Fruit fly (Drosophila melanogaster) whole organism, embryonic: Measurements from ENCODE around the gene CG43897.

Source experiments
- ATbp ChIP-seq: fragments of 200-800 bp; sonication (Bioruptor generic); optimal IDR thresholded peaks from 2 replicates; lab custom pipeline; 2017; ENCODE audit warnings: missing biosample characterization, mild to moderate bottlenecking, missing genetic modification characterization, missing genetic modification reagents
- Ada2b ChIP-seq: fragments of 200-800 bp; sonication (Bioruptor generic); IDR thresholded peaks from 2 replicates; pipeline ENCODE4 v1.3.6; 2022; ENCODE audit warnings: missing biosample characterization, missing genetic modification characterization
- Aef1 ChIP-seq: fragments of 200-800 bp; sonication (Bioruptor generic); IDR thresholded peaks from 3 replicates; pipeline ENCODE4 v1.3.6; 2022; ENCODE audit warnings: missing biosample characterization, missing genetic modification characterization
- CG12104 ChIP-seq: fragments of 200-800 bp; sonication (Bioruptor generic); optimal IDR thresholded peaks from 3 replicates; lab custom pipeline; 2016; ENCODE audit warnings: missing biosample characterization, missing genetic modification characterization
- CG12155 ChIP-seq: fragments of 200-800 bp; sonication (Bioruptor generic); optimal IDR thresholded peaks from 3 replicates; lab custom pipeline; 2016; ENCODE audit warnings: missing biosample characterization, missing genetic modification characterization
- CG12659 ChIP-seq: fragments of 200-800 bp; sonication (Bioruptor generic); optimal IDR thresholded peaks from 3 replicates; lab custom pipeline; 2017; ENCODE audit warnings: mild to moderate bottlenecking, missing biosample characterization, missing genetic modification reagents, missing genetic modification characterization
- CG13624 ChIP-seq: fragments of 200-800 bp; sonication (Bioruptor generic); optimal IDR thresholded peaks from 2 replicates; lab custom pipeline; 2016; ENCODE audit warnings: missing biosample characterization, missing genetic modification characterization
- CG14014 ChIP-seq: fragments of 200-800 bp; sonication (Bioruptor generic); IDR thresholded peaks from 2 replicates; pipeline ENCODE4 v1.3.6; 2022; ENCODE audit warnings: missing biosample characterization, missing genetic modification characterization
- CG14965 ChIP-seq: fragments of 200-800 bp; sonication (Bioruptor generic); optimal IDR thresholded peaks from 2 replicates; lab custom pipeline; 2016; ENCODE audit warnings: missing biosample characterization, missing genetic modification characterization, borderline replicate concordance
- CG15073 ChIP-seq: fragments of 200-800 bp; sonication (Bioruptor generic); optimal IDR thresholded peaks from 2 replicates; lab custom pipeline; 2016; ENCODE audit warnings: missing biosample characterization, missing genetic modification characterization
- CG2875 ChIP-seq: fragments of 200-800 bp; sonication (Bioruptor generic); optimal IDR thresholded peaks from 2 replicates; lab custom pipeline; 2017; ENCODE audit warnings: missing biosample characterization, mild to moderate bottlenecking, missing genetic modification characterization, missing genetic modification reagents
- CG4404 ChIP-seq: fragments of 200-800 bp; sonication (Bioruptor generic); IDR thresholded peaks from 2 replicates; pipeline ENCODE4 v1.3.6; 2022; ENCODE audit warnings: missing biosample characterization, missing genetic modification characterization
- CG4617 ChIP-seq: fragments of 200-800 bp; sonication (Bioruptor generic); optimal IDR thresholded peaks from 3 replicates; lab custom pipeline; 2016; ENCODE audit warnings: missing biosample characterization, missing genetic modification characterization, borderline replicate concordance
- CG6175 ChIP-seq: fragments of 200-800 bp; sonication (Bioruptor generic); IDR thresholded peaks from 3 replicates; pipeline ENCODE4 v1.3.6; 2022; ENCODE audit warnings: missing biosample characterization, missing genetic modification characterization
- CG6272 ChIP-seq: fragments of 200-800 bp; sonication (Bioruptor generic); IDR thresholded peaks from 2 replicates; pipeline ENCODE4 v1.3.6; 2022; ENCODE audit warnings: missing biosample characterization, missing genetic modification characterization
- CG6689 ChIP-seq: fragments of 200-800 bp; sonication (Bioruptor generic); IDR thresholded peaks from 2 replicates; pipeline ENCODE4 v1.3.6; 2022; ENCODE audit warnings: missing biosample characterization, missing genetic modification characterization
- CG6813 ChIP-seq: fragments of 200-800 bp; sonication (Bioruptor generic); optimal IDR thresholded peaks from 2 replicates; lab custom pipeline; 2017; ENCODE audit warnings: missing biosample characterization, missing genetic modification characterization, mild to moderate bottlenecking, moderate library complexity, missing genetic modification reagents
- CG6854 ChIP-seq: fragments of 200-800 bp; sonication (Bioruptor generic); optimal IDR thresholded peaks from 3 replicates; lab custom pipeline; 2017; ENCODE audit warnings: missing biosample characterization, mild to moderate bottlenecking, missing genetic modification characterization
- CG7786 ChIP-seq: fragments of 200-800 bp; sonication (Bioruptor generic); optimal IDR thresholded peaks from 2 replicates; lab custom pipeline; 2016; ENCODE audit warnings: missing biosample characterization, missing genetic modification characterization
- CG7963 ChIP-seq: fragments of 200-800 bp; sonication (Bioruptor generic); IDR thresholded peaks from 3 replicates; pipeline ENCODE4 v1.3.6; 2022; ENCODE audit warnings: missing biosample characterization, missing genetic modification characterization; ENCODE audit not compliant: partially characterized antibody
- CG9609 ChIP-seq: fragments of 200-800 bp; sonication (Bioruptor generic); optimal IDR thresholded peaks from 3 replicates; lab custom pipeline; 2016; ENCODE audit warnings: missing biosample characterization, missing genetic modification characterization
- Doc3 ChIP-seq: fragments of 200-800 bp; sonication (Bioruptor generic); IDR thresholded peaks from 3 replicates; pipeline ENCODE4 v1.3.6; 2022; ENCODE audit warnings: missing biosample characterization, missing genetic modification characterization; ENCODE audit not compliant: partially characterized antibody
- Gug ChIP-seq: fragments of 200-800 bp; sonication (Bioruptor generic); IDR thresholded peaks from 4 replicates; pipeline ENCODE4 v1.3.6; 2022; ENCODE audit warnings: missing biosample characterization, missing genetic modification characterization
- Hr39 ChIP-seq: fragments of >200 bp; optimal IDR thresholded peaks from 2 replicates; lab custom pipeline; 2017
- Hr51 ChIP-seq, 2 experiments: fragments of 200-800 bp; sonication (Bioruptor generic); optimal IDR thresholded peaks; 2 replicates in 1 of 2; 3 replicates in 1 of 2; lab custom pipeline; 2016 to 2018; ENCODE audit warnings: missing biosample characterization in 2 of 2, missing genetic modification characterization in 2 of 2, mild to moderate bottlenecking in 1 of 2, moderate library complexity in 1 of 2
- Hr78 ChIP-seq, 2 experiments: fragments of 200-800 bp in 1 of 2; fragments of >200 bp in 1 of 2; sonication (Bioruptor generic) in 1 of 2; optimal IDR thresholded peaks; 2 replicates each; lab custom pipeline; 2017 to 2019; ENCODE audit warnings: missing biosample characterization in 2 of 2, missing genetic modification characterization in 2 of 2, mild to moderate bottlenecking in 1 of 2, moderate library complexity in 1 of 2
- MESR4 ChIP-seq: fragments of 200-800 bp; sonication (Bioruptor generic); optimal IDR thresholded peaks from 2 replicates; lab custom pipeline; 2018; ENCODE audit warnings: missing biosample characterization, mild to moderate bottlenecking, missing genetic modification characterization, moderate library complexity
- NFAT ChIP-seq: fragments of 200-800 bp; sonication (Bioruptor generic); IDR thresholded peaks from 2 replicates; pipeline ENCODE4 v1.3.6; 2022; ENCODE audit warnings: missing biosample characterization, missing genetic modification characterization
- Optix ChIP-seq: fragments of 200-800 bp; sonication (Bioruptor generic); IDR thresholded peaks from 3 replicates; pipeline ENCODE4 v1.3.6; 2022; ENCODE audit warnings: missing biosample characterization, missing genetic modification characterization
- PHDP ChIP-seq: fragments of 200-800 bp; sonication (Bioruptor generic); optimal IDR thresholded peaks from 3 replicates; lab custom pipeline; 2018; ENCODE audit warnings: missing biosample characterization, mild to moderate bottlenecking, missing genetic modification characterization, moderate library complexity
- Pdp1 ChIP-seq, 2 experiments: fragments of 200-800 bp; sonication (Bioruptor generic); optimal IDR thresholded peaks; 3 replicates each; lab custom pipeline; 2016; ENCODE audit warnings: missing biosample characterization in 2 of 2, missing genetic modification characterization in 2 of 2, mild to moderate bottlenecking in 1 of 2, moderate library complexity in 1 of 2
- Six4 ChIP-seq: fragments of 200-800 bp; sonication (Bioruptor generic); optimal IDR thresholded peaks from 2 replicates; lab custom pipeline; 2016; ENCODE audit warnings: missing biosample characterization, missing genetic modification characterization
- Stat92E ChIP-seq, 3 experiments: fragments of >200 bp in 2 of 3; fragments of 200-800 bp in 1 of 3; sonication (Bioruptor generic) in 1 of 3; optimal IDR thresholded peaks; 2 replicates each; lab custom pipeline; 2017 to 2019; ENCODE audit warnings: missing biosample characterization in 3 of 3, missing genetic modification characterization in 3 of 3, mild to moderate bottlenecking in 1 of 3, moderate library complexity in 1 of 3
- YL-1 ChIP-seq: fragments of 200-800 bp; sonication (Bioruptor generic); optimal IDR thresholded peaks from 3 replicates; lab custom pipeline; 2017; ENCODE audit warnings: missing biosample characterization, mild to moderate bottlenecking, missing genetic modification characterization
- abd-A ChIP-seq: fragments of 200-800 bp; sonication (Bioruptor generic); optimal IDR thresholded peaks from 3 replicates; lab custom pipeline; 2019; ENCODE audit warnings: missing biosample characterization, mild to moderate bottlenecking, missing genetic modification characterization, moderate library complexity
- cas ChIP-seq: fragments of 200-800 bp; sonication (Bioruptor generic); IDR thresholded peaks from 2 replicates; pipeline ENCODE4 v1.3.6; 2022; ENCODE audit warnings: missing biosample characterization, missing genetic modification characterization
- caup ChIP-seq: fragments of 200-800 bp; sonication (Bioruptor generic); optimal IDR thresholded peaks from 3 replicates; lab custom pipeline; 2017; ENCODE audit warnings: missing biosample characterization, mild to moderate bottlenecking, missing genetic modification characterization, moderate library complexity; ENCODE audit not compliant: severe bottlenecking
- ci ChIP-seq: fragments of 200-800 bp; sonication (Bioruptor generic); IDR thresholded peaks from 3 replicates; pipeline ENCODE4 v1.3.6; 2022; ENCODE audit warnings: missing biosample characterization, missing genetic modification characterization
- disco-r ChIP-seq: fragments of 200-800 bp; sonication (Bioruptor generic); optimal IDR thresholded peaks from 2 replicates; lab custom pipeline; 2016; ENCODE audit warnings: missing biosample characterization, missing genetic modification characterization
- eve ChIP-seq, 2 experiments: fragments of >200 bp; optimal IDR thresholded peaks; 2 replicates each; lab custom pipeline; 2017; ENCODE audit warnings: missing biosample characterization in 2 of 2, missing genetic modification characterization in 2 of 2
- exex ChIP-seq: fragments of 200-800 bp; sonication (Bioruptor generic); optimal IDR thresholded peaks from 4 replicates; lab custom pipeline; 2018; ENCODE audit warnings: missing biosample characterization, mild to moderate bottlenecking, missing genetic modification characterization, moderate library complexity
- gce ChIP-seq: fragments of 200-800 bp; sonication (Bioruptor generic); IDR thresholded peaks from 3 replicates; pipeline ENCODE4 v1.3.6; 2022; ENCODE audit warnings: missing biosample characterization, missing genetic modification characterization
- gsb-n ChIP-seq: fragments of 200-800 bp; sonication (Bioruptor generic); optimal IDR thresholded peaks from 3 replicates; lab custom pipeline; 2018; ENCODE audit warnings: missing biosample characterization, mild to moderate bottlenecking, missing genetic modification characterization
- ind ChIP-seq: fragments of 200-800 bp; sonication (Bioruptor generic); optimal IDR thresholded peaks from 3 replicates; lab custom pipeline; 2016; ENCODE audit warnings: missing biosample characterization, missing genetic modification characterization
- klu ChIP-seq: fragments of 200-800 bp; sonication (Bioruptor generic); IDR thresholded peaks from 2 replicates; pipeline ENCODE4 v1.3.6; 2022; ENCODE audit warnings: missing biosample characterization, missing genetic modification characterization
- scrt ChIP-seq: fragments of 200-800 bp; sonication (Bioruptor generic); optimal IDR thresholded peaks from 2 replicates; lab custom pipeline; 2018; ENCODE audit warnings: missing biosample characterization, mild to moderate bottlenecking, missing genetic modification characterization, moderate library complexity
- so ChIP-seq: fragments of 200-800 bp; sonication (Bioruptor generic); IDR thresholded peaks from 3 replicates; pipeline ENCODE4 v1.3.6; 2022; ENCODE audit warnings: missing biosample characterization, missing genetic modification characterization
- stwl ChIP-seq: fragments of 200-800 bp; sonication (Bioruptor generic); optimal IDR thresholded peaks from 3 replicates; lab custom pipeline; 2018; ENCODE audit warnings: missing biosample characterization, mild to moderate bottlenecking, missing genetic modification characterization, moderate library complexity
- wdn ChIP-seq: fragments of 200-800 bp; sonication (Bioruptor generic); IDR thresholded peaks from 2 replicates; pipeline ENCODE4 v1.3.6; 2022; ENCODE audit warnings: missing biosample characterization, missing genetic modification characterization
- zen2 ChIP-seq: fragments of 200-800 bp; sonication (Bioruptor generic); IDR thresholded peaks from 3 replicates; pipeline ENCODE4 v1.3.6; 2022; ENCODE audit warnings: missing biosample characterization, missing genetic modification characterization; ENCODE audit not compliant: partially characterized antibody

CG43897 gene

DNA sequence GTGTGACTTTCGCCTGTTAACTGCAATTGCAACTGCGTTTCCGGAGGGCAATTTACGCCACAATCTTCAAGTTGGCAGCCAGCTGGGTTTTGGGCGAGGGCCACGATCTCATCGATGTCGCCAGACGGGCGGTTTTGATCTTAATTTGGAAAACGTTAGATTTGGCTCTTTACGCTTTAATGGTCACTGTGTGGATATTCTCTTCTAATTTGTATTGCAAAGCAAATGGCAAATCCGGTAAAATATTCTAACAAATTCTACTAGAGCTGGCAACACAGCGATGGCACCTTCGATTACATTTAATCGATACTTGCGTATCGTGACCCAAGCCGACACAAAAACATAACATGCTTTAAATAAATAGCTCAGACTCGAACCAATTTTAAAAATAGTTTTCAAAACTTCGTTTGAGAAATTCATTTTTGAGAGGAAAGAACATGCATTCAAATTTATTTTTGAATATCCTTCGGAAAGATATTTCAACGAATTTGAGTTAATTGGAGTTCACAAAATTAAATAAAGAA lies 22.9 kb downstream of the CG43897 start, which contains the start of gene I-2 (continued):
- TF ChIP-seq eve (GFP tag; optimal IDR thresholded peaks at IDR 0.05; lab: Kevin White, UChicago) (no peak), gsb-n (tag; lab: Kevin White, UChicago) (no peak), stwl (tag; lab: Kevin White, UChicago) (peak; percentile 70), CG9609 (GFP tag; lab: Kevin White, UChicago) (no peak), CG14965 (GFP tag; lab: Kevin White, UChicago) (no peak), cas (no peak), so (GFP tag; lab: Robert Waterston, UW) (no peak), CG6175 (GFP tag; lab: Robert Waterston, UW) (no peak), wdn (GFP tag; lab: Robert Waterston, UW) (no peak), NFAT (no peak), CG7963 (GFP tag; lab: Robert Waterston, UW) (peak; percentile 52; the same call in 2 of the 3 replicates), YL-1 (GFP tag; lab: Kevin White, UChicago) (peak; percentile 19), Doc3 (peak; percentile 80), disco-r (GFP tag; lab: Kevin White, UChicago) (no peak), Hr51 (GFP tag; optimal IDR thresholded peaks at IDR 0.05; lab: Kevin White, UChicago) (no peak), CG12659 (GFP tag; lab: Kevin White, UChicago) (peak; percentile 61), CG15073 (GFP tag; lab: Kevin White, UChicago) (no peak), CG6813 (GFP tag; lab: Kevin White, UChicago) (no peak), ATbp (no peak), CG12155 (GFP tag; lab: Kevin White, UChicago) (no peak), Stat92E (GFP tag; optimal IDR thresholded peaks at IDR 0.05; lab: Kevin White, UChicago) (no peak), Optix (GFP tag; lab: Robert Waterston, UW) (no peak), Aef1 (no peak), klu (no peak), gce (no peak), CG14014 (GFP tag; lab: Robert Waterston, UW) (no peak), Hr78 (GFP tag; optimal IDR thresholded peaks at IDR 0.05; lab: Kevin White, UChicago) (peak in 1 of 2 experiments; percentile 13), MESR4 (GFP tag; lab: Kevin White, UChicago) (peak; percentile 48), abd-A (tag; lab: Kevin White, UChicago) (no peak), Pdp1 (GFP tag; optimal IDR thresholded peaks at IDR 0.05; lab: Kevin White, UChicago) (no peak), Gug (GFP tag; lab: Robert Waterston, UW) (no peak), CG6689 (GFP tag; lab: Robert Waterston, UW) (no peak), CG13624 (GFP tag; lab: Kevin White, UChicago) (no peak), Six4 (GFP tag; lab: Kevin White, UChicago) (no peak), CG6272 (GFP tag; lab: Robert Waterston, UW) (no peak), Hr39 (no peak), CG6854 (GFP tag; lab: Kevin White, UChicago) (no peak), zen2 (GFP tag; lab: Robert Waterston, UW) (peak; percentile 67; the same call in 1 of the 3 replicates), CG4617 (GFP tag; lab: Kevin White, UChicago) (peak; percentile 75), caup (no peak), CG4404 (GFP tag; lab: Robert Waterston, UW) (no peak), Ada2b (no peak), CG7786 (GFP tag; lab: Kevin White, UChicago) (no peak), ind (GFP tag; lab: Kevin White, UChicago) (no peak), ci (no peak), exex (tag; lab: Kevin White, UChicago) (no peak), PHDP (no peak), CG12104 (no peak), scrt (GFP tag; lab: Kevin White, UChicago) (no peak), CG2875 (no peak)
